Fruit fly (Drosophila melanogaster): ENCODE data around the gene epsilonCOP.

The epsilonCOP gene

DNA sequence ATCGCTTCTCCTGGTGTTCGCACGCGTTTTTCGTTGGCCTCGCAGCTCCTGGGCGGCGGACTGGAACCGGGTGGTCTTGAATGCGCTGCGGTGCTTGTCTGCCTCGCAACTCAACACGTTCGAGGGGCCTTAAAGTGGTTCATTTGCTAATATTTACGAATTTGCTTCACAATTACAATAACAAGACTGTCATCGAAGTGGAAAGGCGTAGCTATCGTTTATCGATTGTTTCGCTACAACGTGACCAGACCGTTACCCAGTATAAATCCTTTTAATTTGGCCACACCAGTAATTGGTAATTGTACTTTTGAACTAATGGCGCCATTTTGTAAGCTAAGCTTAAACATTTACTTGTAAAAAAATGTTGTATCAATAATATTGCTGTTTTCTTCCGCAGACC lies 12.1 kb upstream of the epsilonCOP start, which contains the start of gene CG9536 (continued):
- peak; percentile 40 for TF ChIP-seq CG4617 (GFP tag; optimal IDR thresholded peaks at IDR 0.05; ENCODE audit: borderline replicate concordance)
- no peak for TF ChIP-seq Hr78 (GFP tag; optimal IDR thresholded peaks at IDR 0.05)
- no peak for TF ChIP-seq CG13424 (tag; optimal IDR thresholded peaks at IDR 0.05)
- TF ChIP-seq YL-1 (GFP tag; optimal IDR thresholded peaks at IDR 0.05), result peak; percentile 82
- no peak for TF ChIP-seq z (GFP tag; IDR thresholded peaks at IDR 0.05)
- no peak for TF ChIP-seq CG4854 (GFP tag; optimal IDR thresholded peaks at IDR 0.05)
- no peak for TF ChIP-seq nom (GFP tag; optimal IDR thresholded peaks at IDR 0.05)
- TF ChIP-seq phol (tag; optimal IDR thresholded peaks at IDR 0.05), result peak; percentile 82
- TF ChIP-seq CG11504 (tag; optimal IDR thresholded peaks at IDR 0.05), result no peak
- TF ChIP-seq bcd (GFP tag; optimal IDR thresholded peaks at IDR 0.05), result no peak
- TF ChIP-seq Med (GFP tag), result peak; percentile 59
- TF ChIP-seq Hmr (GFP tag; optimal IDR thresholded peaks at IDR 0.05), result no peak

DNA sequence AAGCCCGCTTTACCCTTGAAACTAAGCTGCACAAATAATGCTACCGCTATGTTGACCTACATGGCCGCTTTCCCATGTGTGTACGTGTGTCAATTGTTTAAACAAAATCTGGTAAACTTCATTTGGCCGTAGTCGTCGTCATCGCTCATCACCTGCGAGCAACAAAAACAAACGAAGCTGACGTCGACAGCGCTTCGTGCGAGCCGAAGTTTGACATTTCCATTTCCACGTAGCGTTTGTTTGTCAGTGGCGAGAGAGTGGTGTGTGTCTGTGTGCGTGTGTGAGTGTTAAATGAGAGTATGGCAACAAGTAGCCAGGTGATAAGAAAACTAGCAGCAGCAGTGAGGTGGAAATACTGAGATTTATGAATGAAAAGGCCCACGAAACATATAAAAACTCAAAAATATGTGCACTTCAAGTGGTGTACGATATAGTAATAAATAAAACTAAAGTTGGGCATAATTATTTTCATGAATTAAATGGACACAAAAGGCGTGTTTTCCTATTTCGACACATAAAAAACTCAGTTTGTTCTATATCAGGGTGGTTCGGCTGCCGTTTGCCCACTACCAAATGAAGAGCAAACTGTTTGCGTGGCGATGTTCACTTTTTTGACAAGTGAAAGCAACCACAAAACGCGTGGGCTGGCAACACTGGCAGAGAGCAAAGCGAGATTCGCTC lies 9.5 kb upstream of the epsilonCOP start:
- peak; percentile 49 for TF ChIP-seq CG4707 (GFP tag; optimal IDR thresholded peaks at IDR 0.05)
- peak; percentile 33 for TF ChIP-seq Hand (GFP tag; optimal IDR thresholded peaks at IDR 0.05)
- peak; percentile 54 for TF ChIP-seq Neu2 (GFP tag; optimal IDR thresholded peaks at IDR 0.05; ENCODE audit: borderline replicate concordance)
- TF ChIP-seq CG30020 (tag; optimal IDR thresholded peaks at IDR 0.05), result no peak
- TF ChIP-seq Lim3 (GFP tag; IDR thresholded peaks at IDR 0.05), result no peak
- no peak for TF ChIP-seq pb (GFP tag; optimal IDR thresholded peaks at IDR 0.05)
- peak; percentile 1 for TF ChIP-seq lbe (GFP tag; optimal IDR thresholded peaks at IDR 0.05)
- peak; percentile 94 for TF ChIP-seq sens (GFP tag)
- no peak for TF ChIP-seq crol (GFP tag; IDR thresholded peaks at IDR 0.05)
- peak; percentile 62 for TF ChIP-seq abd-A (tag; optimal IDR thresholded peaks at IDR 0.05)
- TF ChIP-seq croc (GFP tag; conservative IDR thresholded peaks at IDR 0.05), result no peak
- TF ChIP-seq CG6175 (GFP tag; IDR thresholded peaks at IDR 0.05), result no peak
- no peak for TF ChIP-seq CG32772 (GFP tag; IDR thresholded peaks at IDR 0.05)
- TF ChIP-seq nerfin-1 (tag; optimal IDR thresholded peaks at IDR 0.05), result peak; percentile 40
- peak; percentile 14 for TF ChIP-seq CG14710 (tag; optimal IDR thresholded peaks at IDR 0.05)
- no peak for TF ChIP-seq ase (GFP tag; IDR thresholded peaks at IDR 0.05)
- no peak for TF ChIP-seq HLH54F (GFP tag; optimal IDR thresholded peaks at IDR 0.05)
- no peak for TF ChIP-seq ems (GFP tag; optimal IDR thresholded peaks at IDR 0.05)
- TF ChIP-seq CG4820 (GFP tag; optimal IDR thresholded peaks at IDR 0.05), result no peak
- peak; percentile 48 for TF ChIP-seq cwo (GFP tag; optimal IDR thresholded peaks at IDR 0.05)
- TF ChIP-seq row (GFP tag; IDR thresholded peaks at IDR 0.05), result peak; percentile 36; the same call in 2 of the 3 replicates
- 0 out of 2 replicates have a peak, but pooled peaks have one; percentile 33 for TF ChIP-seq bbx (GFP tag; IDR thresholded peaks at IDR 0.05; ENCODE audit: partially characterized antibody)
- TF ChIP-seq phol (tag; optimal IDR thresholded peaks at IDR 0.05), result no peak
- TF ChIP-seq sim (GFP tag; IDR thresholded peaks at IDR 0.05), result no peak
- no peak for TF ChIP-seq CG6272 (GFP tag; IDR thresholded peaks at IDR 0.05)
- no peak for TF ChIP-seq Hr39 (optimal IDR thresholded peaks at IDR 0.05)
- no peak for TF ChIP-seq CG18764 (GFP tag; optimal IDR thresholded peaks at IDR 0.05)
- TF ChIP-seq CG18599 (GFP tag; optimal IDR thresholded peaks at IDR 0.05), result peak; percentile 61
- no peak for TF ChIP-seq CG6791 (GFP tag; IDR thresholded peaks at IDR 0.05; ENCODE audit: partially characterized antibody)
- no peak for TF ChIP-seq Ets97D (GFP tag; optimal IDR thresholded peaks at IDR 0.05)
- TF ChIP-seq CG10979 (tag; optimal IDR thresholded peaks at IDR 0.05), result no peak
- no peak for TF ChIP-seq kay (GFP tag; optimal IDR thresholded peaks at IDR 0.05)
- no peak for TF ChIP-seq cas (GFP tag; IDR thresholded peaks at IDR 0.05)
- no peak for TF ChIP-seq Sry-δ (GFP tag; optimal IDR thresholded peaks at IDR 0.05)
- TF ChIP-seq CG5953 (GFP tag; IDR thresholded peaks at IDR 0.05), result no peak
- peak; percentile 60 for TF ChIP-seq Nf-YC (tag; optimal IDR thresholded peaks at IDR 0.05)
- TF ChIP-seq CG3065 (GFP tag; optimal IDR thresholded peaks at IDR 0.05), result no peak
- TF ChIP-seq grau (tag; optimal IDR thresholded peaks at IDR 0.05), result peak; percentile 13

Data from whole organism, embryonic.